Fruit fly (Drosophila melanogaster) ovary, adult (tissue): ENCODE measurements around the gene CG9029.

Experiments
- CG17801 ChIP-seq: fragments of 200-800 bp; optimal IDR thresholded peaks from 2 replicates; lab custom pipeline; 2019; ENCODE audit warnings: missing biosample characterization, mild to moderate bottlenecking, missing genetic modification characterization, moderate library complexity; ENCODE audit not compliant: partially characterized antibody

CG9029 gene

DNA sequence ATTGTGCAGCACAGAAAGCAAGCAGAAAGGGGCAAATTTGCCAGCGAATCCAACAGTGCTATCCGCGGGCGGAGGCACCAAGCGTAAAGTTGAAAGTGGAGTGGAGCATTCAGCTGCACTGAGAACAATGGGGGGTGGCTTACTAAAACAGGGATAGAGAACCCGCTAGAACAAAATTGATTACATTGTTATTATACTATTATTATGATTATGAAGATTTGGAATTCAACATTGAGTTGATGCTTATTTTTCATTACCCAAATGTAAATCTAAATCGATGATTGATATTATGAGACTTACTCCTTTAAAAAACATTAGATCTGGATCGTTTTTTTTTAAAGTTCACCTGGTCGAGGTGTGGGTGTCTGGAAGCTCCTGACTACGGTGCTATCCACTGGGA, 15.8 kb downstream of the CG9029 start:
- no peak for TF ChIP-seq CG17801 (GFP tag; lab: Kevin White, UChicago)

DNA sequence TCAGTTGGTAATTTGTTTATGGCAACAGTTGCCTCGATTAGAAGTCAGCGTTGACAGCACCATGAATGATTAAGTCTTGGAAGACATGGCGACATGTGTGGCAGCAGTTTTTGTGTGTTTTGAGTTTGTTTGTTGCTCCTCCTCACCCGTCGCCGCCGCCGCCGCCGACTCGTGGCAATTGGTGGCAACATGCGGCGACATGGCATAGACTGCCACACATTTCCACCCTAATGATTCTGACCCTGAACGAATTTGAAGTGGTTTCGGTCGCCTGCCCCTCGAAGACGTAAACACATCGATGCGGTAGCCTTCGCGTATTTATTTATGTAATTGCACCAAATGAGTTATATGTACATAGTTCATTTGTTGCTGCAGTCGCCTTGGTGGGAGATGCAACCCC, 17.1 kb downstream of the CG9029 start:
- TF ChIP-seq CG17801 (GFP tag; lab: Kevin White, UChicago), result no peak

DNA sequence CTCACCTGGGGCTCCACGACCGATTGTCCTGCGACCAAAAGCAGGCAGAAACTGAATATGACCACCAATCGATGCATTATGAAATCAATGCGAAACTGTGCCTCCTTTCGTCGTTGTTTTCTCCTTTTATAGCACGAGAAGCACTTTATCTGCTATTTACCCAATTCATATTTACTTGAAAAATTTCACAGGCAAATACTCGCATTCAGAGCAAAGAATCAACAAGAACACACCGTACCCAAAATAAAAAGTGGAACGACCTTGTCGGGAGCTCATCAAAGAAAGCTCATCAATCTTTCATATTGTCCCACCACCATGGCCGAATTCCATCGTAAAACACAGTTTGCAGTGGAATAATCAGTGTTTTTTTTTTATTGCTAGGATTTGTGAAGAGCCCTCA, 18.8 kb downstream of the CG9029 start, which contains the start of gene CG9021:
Gene CG9021 (minus strand): TSS at position 105 of the 400 bp plus-strand sequence.
- no peak for TF ChIP-seq CG17801 (GFP tag; lab: Kevin White, UChicago)

- no peak for TF ChIP-seq CG17801 (GFP tag; lab: Kevin White, UChicago)
Observed at dm6 chr2L:5906893-5907850, 21.4 kb downstream of the CG9029 start, which contains the start of gene bchs. Gene bchs, plus strand, starts transcription at chr2L:5907169.

dm6 chr2L:5910189-5910588, 24.4 kb downstream of the CG9029 start, which contains the start of gene CG14000:
Gene CG14000, minus strand, starts transcription at chr2L:5910289.
- TF ChIP-seq CG17801 (GFP tag; lab: Kevin White, UChicago), result no peak

DNA sequence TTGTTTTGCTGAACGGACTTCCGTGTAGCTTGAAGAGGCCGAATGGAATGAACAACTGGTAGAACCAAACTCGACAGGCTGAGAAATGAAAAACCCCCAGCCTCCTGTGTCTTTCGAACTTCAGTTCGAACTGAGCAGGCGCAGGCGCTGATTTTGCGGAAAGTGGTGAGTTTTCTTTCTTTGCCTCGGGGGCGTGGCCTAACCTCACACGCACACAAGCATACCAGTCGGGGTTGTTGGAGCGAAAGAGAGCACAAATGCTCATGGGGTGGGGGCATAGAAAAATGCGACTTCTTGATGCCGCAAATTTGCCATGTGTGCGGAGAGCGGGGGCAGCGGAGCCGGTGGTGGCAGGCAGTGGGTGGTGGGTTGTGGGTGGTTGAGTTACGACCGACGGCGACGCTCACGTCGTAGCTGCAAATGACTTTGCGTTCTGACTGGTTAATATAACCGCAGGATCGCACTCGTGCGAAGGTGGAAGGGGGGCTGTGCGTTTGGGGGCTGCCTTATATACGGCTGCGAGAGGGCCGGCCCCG, 37.9 kb downstream of the CG9029 start, which contains the start of gene CG9016:
Gene CG9016 (minus strand): TSS at position 51 of the 536 bp plus-strand sequence.
- TF ChIP-seq CG17801 (GFP tag; lab: Kevin White, UChicago), result no peak

DNA sequence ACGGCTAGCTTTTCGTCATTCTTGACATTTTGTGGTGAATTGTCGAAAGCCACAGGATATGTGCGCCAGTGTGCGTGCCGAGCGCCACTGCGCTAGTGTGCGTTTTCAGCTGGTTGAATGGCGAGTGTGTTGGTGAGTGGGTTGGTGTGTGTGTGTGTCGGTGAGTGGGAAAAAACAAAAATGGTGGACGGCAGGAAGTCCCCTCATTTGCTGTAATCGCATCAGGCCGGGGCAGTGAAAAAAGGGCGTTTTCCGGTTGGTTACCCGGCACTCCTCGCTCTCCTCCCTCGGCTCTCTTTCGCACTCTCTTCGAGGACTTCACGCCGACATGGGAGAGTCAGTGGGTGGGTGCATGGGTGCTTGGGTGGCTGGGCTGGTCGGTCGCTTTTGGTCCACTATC, 39.4 kb downstream of the CG9029 start:
- no peak for TF ChIP-seq CG17801 (GFP tag; lab: Kevin White, UChicago)

- no peak for TF ChIP-seq CG17801 (GFP tag; lab: Kevin White, UChicago)
Observed at dm6 chr2L:5925637-5926036, 39.8 kb downstream of the CG9029 start, which contains the start of gene dsf. Gene dsf, plus strand, starts transcription at chr2L:5925937.

- no peak for TF ChIP-seq CG17801 (GFP tag; lab: Kevin White, UChicago)
Observed at dm6 chr2L:5927363-5927762, 41.6 kb downstream of the CG9029 start.
